Fruit fly (Drosophila melanogaster): ENCODE results near the gene CG10654.
A peak's percentile ranks its signal among the peaks of the same experiment; 100 is the strongest.

The CG10654 gene

DNA sequence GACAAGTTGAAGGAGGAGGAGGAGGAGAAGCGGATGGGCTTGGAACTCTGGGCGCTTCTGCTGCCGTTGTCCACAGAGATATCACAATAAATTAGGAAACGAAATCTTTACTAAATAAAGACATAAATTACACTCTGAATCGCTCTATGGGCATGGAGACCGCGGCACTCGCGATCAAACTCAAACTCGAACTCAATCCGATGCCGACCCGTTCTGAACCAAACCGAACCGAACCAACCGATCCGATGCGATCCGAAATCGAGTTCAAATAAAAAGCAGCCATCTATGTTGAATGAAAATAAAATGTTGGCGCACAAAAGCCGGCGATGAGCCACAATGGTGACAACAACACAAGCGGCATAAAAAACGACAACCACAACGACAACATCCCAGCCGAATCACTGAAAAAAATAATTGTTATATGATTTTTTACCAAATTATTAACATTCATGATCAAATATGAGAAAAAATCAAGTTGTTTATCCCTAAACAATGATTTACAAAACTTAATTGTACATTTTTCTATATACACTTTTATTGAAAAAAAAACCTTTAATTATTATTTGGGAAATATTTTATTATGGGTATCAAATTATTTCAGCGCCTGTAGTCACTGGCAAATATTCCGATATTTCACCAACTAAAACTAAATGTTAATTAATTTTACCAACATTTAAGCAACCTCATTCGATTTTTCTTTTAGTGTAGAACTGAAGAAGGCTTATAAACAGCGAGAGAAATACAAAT lies 50.6 kb downstream of the CG10654 start (continued):
- TF ChIP-seq CG34422 (GFP tag; IDR thresholded peaks at IDR 0.05) (no peak), toy (GFP tag; IDR thresholded peaks at IDR 0.05) (no peak), CG3838 (GFP tag; optimal IDR thresholded peaks at IDR 0.05) (peak; percentile 49), pnt (GFP tag; optimal IDR thresholded peaks at IDR 0.05) (peak; percentile 22), tgo (GFP tag; IDR thresholded peaks at IDR 0.05) (peak; percentile 70), Tbp (GFP tag; optimal IDR thresholded peaks at IDR 0.05) (no peak), CG3407 (GFP tag; optimal IDR thresholded peaks at IDR 0.05) (peak; percentile 69), pan (optimal IDR thresholded peaks at IDR 0.05) (no peak), pan (GFP tag; optimal IDR thresholded peaks at IDR 0.05 in 1 of 2, IDR thresholded peaks at IDR 0.05 in 1 of 2) (no peak), cato (GFP tag; optimal IDR thresholded peaks at IDR 0.05; ENCODE audit: borderline replicate concordance) (peak; percentile 64), CG11085 (GFP tag; IDR thresholded peaks at IDR 0.05) (no peak), CG9817 (tag; optimal IDR thresholded peaks at IDR 0.05) (peak; percentile 31), E2f1 (GFP tag; IDR thresholded peaks at IDR 0.05) (peak; percentile 39; the same call in 1 of the 2 replicates), CG10267 (tag; optimal IDR thresholded peaks at IDR 0.05) (peak; percentile 91), pfk (GFP tag; optimal IDR thresholded peaks at IDR 0.05) (no peak), abd-A (tag; optimal IDR thresholded peaks at IDR 0.05) (no peak), dimm (GFP tag; IDR thresholded peaks at IDR 0.05) (no peak), NK7.1 (GFP tag; optimal IDR thresholded peaks at IDR 0.05) (peak; percentile 7), CG34376 (GFP tag; optimal IDR thresholded peaks at IDR 0.05) (no peak), Six4 (GFP tag; optimal IDR thresholded peaks at IDR 0.05) (peak; percentile 88), Nf-YA (GFP tag; IDR thresholded peaks at IDR 0.05) (0 out of 2 replicates have a peak, but pooled peaks have one; percentile 16), fru (optimal IDR thresholded peaks at IDR 0.05) (no peak), unpg (GFP tag; optimal IDR thresholded peaks at IDR 0.05) (peak; percentile 84), CG11504 (tag; optimal IDR thresholded peaks at IDR 0.05) (peak; percentile 92), salm (tag; optimal IDR thresholded peaks at IDR 0.05) (peak; percentile 78), psq (GFP tag; optimal IDR thresholded peaks at IDR 0.05) (peak; percentile 41), BtbVII (GFP tag; optimal IDR thresholded peaks at IDR 0.05) (peak; percentile 50), CG6854 (GFP tag; optimal IDR thresholded peaks at IDR 0.05) (peak; percentile 51), bcd (GFP tag; optimal IDR thresholded peaks at IDR 0.05) (peak; percentile 75), CG4617 (GFP tag; optimal IDR thresholded peaks at IDR 0.05; ENCODE audit: borderline replicate concordance) (peak; percentile 33), ato (GFP tag; IDR thresholded peaks at IDR 0.05; ENCODE audit: partially characterized antibody) (no peak), CG3995 (GFP tag; optimal IDR thresholded peaks at IDR 0.05) (no peak), CG9876 (GFP tag; optimal IDR thresholded peaks at IDR 0.05) (no peak), CG5953 (GFP tag; IDR thresholded peaks at IDR 0.05) (no peak), CG15011 (GFP tag; optimal IDR thresholded peaks at IDR 0.05) (peak; percentile 68), Dfd (GFP tag; optimal IDR thresholded peaks at IDR 0.05) (no peak), CG13123 (GFP tag; optimal IDR thresholded peaks at IDR 0.05) (peak; percentile 47), CG6654 (GFP tag; optimal IDR thresholded peaks at IDR 0.05) (peak; percentile 26), CG10209 (GFP tag; optimal IDR thresholded peaks at IDR 0.05) (peak; percentile 85), CG17829 (tag; optimal IDR thresholded peaks at IDR 0.05) (peak; percentile 92), dati (GFP tag; IDR thresholded peaks at IDR 0.05) (no peak; the same call in 1 of the 2 replicates), HmgD (GFP tag; optimal IDR thresholded peaks at IDR 0.05) (no peak), CG14860 (GFP tag; IDR thresholded peaks at IDR 0.05; ENCODE audit: partially characterized antibody) (no peak), CG8765 (GFP tag; IDR thresholded peaks at IDR 0.05) (no peak), Awh (GFP tag; IDR thresholded peaks at IDR 0.05) (no peak), ttk (GFP tag; IDR thresholded peaks at IDR 0.05) (peak; percentile 37), ssp (GFP tag; IDR thresholded peaks at IDR 0.05) (peak; percentile 55), Neu2 (GFP tag; optimal IDR thresholded peaks at IDR 0.05; ENCODE audit: borderline replicate concordance) (no peak), fd64A (GFP tag; optimal IDR thresholded peaks at IDR 0.05) (no peak), usp (GFP tag; optimal IDR thresholded peaks at IDR 0.05) (no peak), NC2α (GFP tag; optimal IDR thresholded peaks at IDR 0.05) (no peak)
